Fruit fly (Drosophila melanogaster): Measurements from ENCODE around the gene Diap1.

Diap1 gene

DNA sequence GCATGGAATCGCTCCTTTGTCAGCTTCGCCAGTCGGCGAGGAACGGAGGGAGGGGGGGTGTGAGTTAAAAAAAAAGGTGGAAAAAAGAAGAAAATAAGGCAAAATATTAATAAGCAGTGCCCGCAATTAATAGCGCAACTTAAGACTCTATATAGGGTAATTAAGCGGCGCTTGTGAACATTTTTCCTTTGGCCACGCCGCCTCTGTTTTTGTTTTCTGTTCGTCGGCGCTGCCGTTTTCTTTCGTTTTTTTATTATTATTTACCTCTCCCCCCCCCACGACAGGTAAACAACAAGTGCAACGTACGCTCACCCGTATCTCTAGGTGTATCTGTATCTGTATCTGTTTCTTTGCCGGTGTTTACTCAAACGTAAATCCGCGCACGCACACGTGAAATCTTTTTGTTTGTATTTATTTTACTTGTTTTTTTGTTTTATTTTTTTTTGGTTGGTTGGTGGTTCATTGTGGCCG is 23.6 kb downstream of the Diap1 start (continued):
- TF ChIP-seq al (GFP tag; IDR thresholded peaks at IDR 0.05): peak; percentile 21; the same call in 1 of the 2 replicates
- TF ChIP-seq Taf1 (GFP tag; IDR thresholded peaks at IDR 0.05): no peak
- no peak for TF ChIP-seq CG12769 (tag; optimal IDR thresholded peaks at IDR 0.05)
- no peak for TF ChIP-seq danr (GFP tag; IDR thresholded peaks at IDR 0.05)
- TF ChIP-seq CG5245 (GFP tag; optimal IDR thresholded peaks at IDR 0.05): no peak
- TF ChIP-seq CG4282 (GFP tag; optimal IDR thresholded peaks at IDR 0.05): no peak
- TF ChIP-seq CG2889 (GFP tag; IDR thresholded peaks at IDR 0.05): 0 out of 3 replicates have a peak, but pooled peaks have one; percentile 19
- no peak for TF ChIP-seq lbe (GFP tag; optimal IDR thresholded peaks at IDR 0.05)
- no peak for TF ChIP-seq CG10565 (GFP tag; optimal IDR thresholded peaks at IDR 0.05)
- no peak for TF ChIP-seq Xbp1 (GFP tag; optimal IDR thresholded peaks at IDR 0.05)
- TF ChIP-seq bigmax (GFP tag; optimal IDR thresholded peaks at IDR 0.05): no peak
- TF ChIP-seq ttk (GFP tag; IDR thresholded peaks at IDR 0.05): peak; percentile 48; the same call in 1 of the 2 replicates
- TF ChIP-seq CG17359 (tag; optimal IDR thresholded peaks at IDR 0.05): peak; percentile 48
- no peak for TF ChIP-seq B-H2 (GFP tag; optimal IDR thresholded peaks at IDR 0.05)
- TF ChIP-seq knrl (GFP tag; IDR thresholded peaks at IDR 0.05; ENCODE audit: partially characterized antibody): no peak
- TF ChIP-seq CG17829 (tag; optimal IDR thresholded peaks at IDR 0.05): no peak
- TF ChIP-seq CG3163 (GFP tag; optimal IDR thresholded peaks at IDR 0.05): peak; percentile 44
- TF ChIP-seq sr (GFP tag; IDR thresholded peaks at IDR 0.05): 0 out of 3 replicates have a peak, but pooled peaks have one; percentile 31
- TF ChIP-seq CG31365 (tag; optimal IDR thresholded peaks at IDR 0.05): no peak
- no peak for TF ChIP-seq CG12942 (GFP tag; optimal IDR thresholded peaks at IDR 0.05)
- peak; percentile 69 for TF ChIP-seq ATbp (GFP tag; optimal IDR thresholded peaks at IDR 0.05)
- peak; percentile 7 for TF ChIP-seq CG18599 (GFP tag; optimal IDR thresholded peaks at IDR 0.05)
- TF ChIP-seq stwl (tag; optimal IDR thresholded peaks at IDR 0.05): no peak
- TF ChIP-seq CG8478 (optimal IDR thresholded peaks at IDR 0.05): no peak
- TF ChIP-seq CG15601 (tag; optimal IDR thresholded peaks at IDR 0.05): peak; percentile 65
- TF ChIP-seq Chrac-16 (GFP tag; optimal IDR thresholded peaks at IDR 0.05): no peak
- peak; percentile 96 for TF ChIP-seq sqz (GFP tag; optimal IDR thresholded peaks at IDR 0.05)
- TF ChIP-seq CG32532 (GFP tag; IDR thresholded peaks at IDR 0.05): peak; percentile 41; the same call in 1 of the 2 replicates
- no peak for TF ChIP-seq Rx (GFP tag; IDR thresholded peaks at IDR 0.05)
- TF ChIP-seq cg (GFP tag; optimal IDR thresholded peaks at IDR 0.05): peak; percentile 58
- no peak for TF ChIP-seq hbn (GFP tag; IDR thresholded peaks at IDR 0.05; ENCODE audit: partially characterized antibody)
- TF ChIP-seq CrebB (tag; optimal IDR thresholded peaks at IDR 0.05): no peak
- TF ChIP-seq corto (GFP tag; optimal IDR thresholded peaks at IDR 0.05): no peak
- no peak for TF ChIP-seq cad (GFP tag; optimal IDR thresholded peaks at IDR 0.05)
- TF ChIP-seq dmrt99B (tag; optimal IDR thresholded peaks at IDR 0.05): peak; percentile 55
- TF ChIP-seq ERR (GFP tag; optimal IDR thresholded peaks at IDR 0.05): no peak
- TF ChIP-seq ken (GFP tag; IDR thresholded peaks at IDR 0.05): no peak
- no peak for TF ChIP-seq phol (tag; optimal IDR thresholded peaks at IDR 0.05)
- TF ChIP-seq Hey (tag; optimal IDR thresholded peaks at IDR 0.05): no peak
- no peak for TF ChIP-seq croc (GFP tag; conservative IDR thresholded peaks at IDR 0.05)
- no peak for TF ChIP-seq grau (tag; optimal IDR thresholded peaks at IDR 0.05)
- TF ChIP-seq B-H1 (GFP tag; IDR thresholded peaks at IDR 0.05): peak; percentile 12; the same call in 1 of the 3 replicates
- TF ChIP-seq Sox102F (GFP tag; optimal IDR thresholded peaks at IDR 0.05): peak; percentile 25
- no peak for TF ChIP-seq CG14667 (GFP tag; IDR thresholded peaks at IDR 0.05)
- peak; percentile 34 for TF ChIP-seq CG11504 (tag; optimal IDR thresholded peaks at IDR 0.05)
- no peak for TF ChIP-seq HmgD (GFP tag; optimal IDR thresholded peaks at IDR 0.05)
- no peak for TF ChIP-seq jigr1 (GFP tag; IDR thresholded peaks at IDR 0.05)
- peak; percentile 41 for TF ChIP-seq Sry-β (GFP tag; optimal IDR thresholded peaks at IDR 0.05)
- no peak for TF ChIP-seq CG31388 (GFP tag; optimal IDR thresholded peaks at IDR 0.05)
- TF ChIP-seq jing (GFP tag; optimal IDR thresholded peaks at IDR 0.05): no peak
- 0 out of 2 replicates have a peak, but pooled peaks have one; percentile 24 for TF ChIP-seq peb (GFP tag; IDR thresholded peaks at IDR 0.05)
